Fruit fly (Drosophila melanogaster) whole organism, pupa: ENCODE data around the gene gig.

Experiments
- CG10348 ChIP-seq: fragments of 200-800 bp; sonication (Bioruptor generic); IDR thresholded peaks from 2 replicates; pipeline ENCODE4 v1.3.6; 2022; ENCODE audit warnings: missing biosample characterization, missing genetic modification characterization
- CG12605 ChIP-seq: fragments of 200-800 bp; sonication (Bioruptor generic); IDR thresholded peaks from 2 replicates; pipeline ENCODE4 v1.3.6; 2022; ENCODE audit warnings: missing biosample characterization, missing genetic modification characterization
- CG14655 ChIP-seq: fragments of 200-800 bp; sonication (Bioruptor generic); optimal IDR thresholded peaks from 3 replicates; lab custom pipeline; 2017; ENCODE audit warnings: mild to moderate bottlenecking, missing biosample characterization, missing genetic modification reagents, missing genetic modification characterization
- CG15710 ChIP-seq: fragments of 200-800 bp; sonication (Bioruptor generic); optimal IDR thresholded peaks from 2 replicates; lab custom pipeline; 2018; ENCODE audit warnings: missing biosample characterization, mild to moderate bottlenecking, missing genetic modification characterization, moderate library complexity
- CG32121 ChIP-seq: fragments of 200-800 bp; sonication (Bioruptor generic); IDR thresholded peaks from 2 replicates; pipeline ENCODE4 v1.3.6; 2022; ENCODE audit warnings: missing biosample characterization, missing genetic modification characterization
- CG4496 ChIP-seq: fragments of 200-800 bp; sonication (Bioruptor generic); IDR thresholded peaks from 3 replicates; pipeline ENCODE4 v1.3.6; 2022; ENCODE audit warnings: missing biosample characterization, missing genetic modification characterization
- CG8159 ChIP-seq: fragments of 200-800 bp; sonication (Bioruptor generic); optimal IDR thresholded peaks from 3 replicates; lab custom pipeline; 2018; ENCODE audit warnings: missing biosample characterization, mild to moderate bottlenecking, missing genetic modification characterization, moderate library complexity
- CG9948 ChIP-seq: fragments of 200-800 bp; sonication (Bioruptor generic); optimal IDR thresholded peaks from 2 replicates; lab custom pipeline; 2018; ENCODE audit warnings: missing biosample characterization, mild to moderate bottlenecking, missing genetic modification characterization, moderate library complexity
- D1 ChIP-seq: fragments of 200-800 bp; sonication (Bioruptor generic); optimal IDR thresholded peaks from 2 replicates; lab custom pipeline; 2018; ENCODE audit warnings: missing biosample characterization, mild to moderate bottlenecking, missing genetic modification characterization, moderate library complexity
- EcR ChIP-seq: fragments of 200-800 bp; sonication (Bioruptor generic); optimal IDR thresholded peaks from 3 replicates; lab custom pipeline; 2019; ENCODE audit warnings: missing biosample characterization, missing genetic modification characterization, mild to moderate bottlenecking, moderate library complexity, missing genetic modification reagents
- Ets98B ChIP-seq: fragments of 200-800 bp; sonication (Bioruptor generic); IDR thresholded peaks from 2 replicates; pipeline ENCODE4 v1.3.6; 2022; ENCODE audit warnings: missing biosample characterization, missing genetic modification characterization
- Pif1B ChIP-seq: fragments of 200-800 bp; sonication (Bioruptor generic); optimal IDR thresholded peaks from 3 replicates; lab custom pipeline; 2016; ENCODE audit warnings: missing biosample characterization, missing genetic modification characterization
- fd96Ca ChIP-seq: fragments of 200-800 bp; sonication (Bioruptor generic); IDR thresholded peaks from 3 replicates; pipeline ENCODE4 v1.3.6; 2022; ENCODE audit warnings: missing biosample characterization, missing genetic modification characterization
- gl ChIP-seq: fragments of 200-800 bp; sonication (Bioruptor generic); optimal IDR thresholded peaks from 2 replicates; lab custom pipeline; 2018; ENCODE audit warnings: missing biosample characterization, mild to moderate bottlenecking, missing genetic modification characterization

DNA sequence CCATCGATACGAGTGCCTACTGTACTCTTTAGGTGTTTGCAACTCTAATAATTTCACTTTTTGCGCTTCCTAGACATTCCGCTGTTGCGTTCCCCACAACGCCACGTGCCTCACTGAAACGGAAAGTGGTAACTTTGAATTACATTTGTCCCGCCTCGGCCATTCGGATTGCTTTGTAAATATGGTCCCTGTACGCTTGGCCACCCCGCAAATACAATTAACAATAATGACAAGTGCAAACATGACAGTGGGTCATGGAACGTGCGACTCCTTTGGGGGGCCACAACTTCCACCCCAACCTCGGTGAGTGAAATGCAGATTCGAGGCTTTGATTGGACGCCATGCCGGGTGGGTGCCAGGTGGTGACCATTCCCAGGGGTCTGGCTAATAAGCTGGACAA, 17.5 kb upstream of the gig start, which contains the start of gene Ir76b:
- TF ChIP-seq gl (no peak), CG4496 (GFP tag; lab: Robert Waterston, UW) (no peak), CG9948 (tag; lab: Kevin White, UChicago) (no peak), CG8159 (no peak), EcR (no peak), CG32121 (GFP tag; lab: Robert Waterston, UW) (no peak), CG15710 (tag; lab: Kevin White, UChicago) (no peak), Ets98B (GFP tag; lab: Robert Waterston, UW) (no peak), CG14655 (GFP tag; lab: Kevin White, UChicago) (no peak), CG12605 (GFP tag; lab: Robert Waterston, UW) (no peak), Pif1B (GFP tag; lab: Kevin White, UChicago) (no peak), fd96Ca (GFP tag; lab: Robert Waterston, UW) (no peak), D1 (tag; lab: Kevin White, UChicago) (no peak), CG10348 (GFP tag; lab: Robert Waterston, UW) (no peak)
